Fruit fly (Drosophila melanogaster): Measurements from ENCODE around the gene Miro.

- no peak for TF ChIP-seq psq (optimal IDR thresholded peaks at IDR 0.05)
- peak; percentile 2 for TF ChIP-seq CG8478 (optimal IDR thresholded peaks at IDR 0.05)
- no peak for TF ChIP-seq Dll (optimal IDR thresholded peaks at IDR 0.05)
- no peak for TF ChIP-seq usp (GFP tag; optimal IDR thresholded peaks at IDR 0.05)
- TF ChIP-seq pan (optimal IDR thresholded peaks at IDR 0.05): no peak
Observed at dm6 chr3R:24031019-24031824, 7.4 kb downstream of the Miro start.
